Fruit fly (Drosophila melanogaster): ENCODE results near the gene mus201.

Gene mus201

dm6 chr2L:8414887-8415883 lies 22.8 kb upstream of the mus201 start, which contains the start of the genes CG13398 and Akap200:
Gene CG13398, minus strand, starts transcription at chr2L:8415256.
Gene Akap200, plus strand, starts transcription at chr2L:8415690.
- TF ChIP-seq CG5204 (GFP tag; optimal IDR thresholded peaks at IDR 0.05) (peak; percentile 60), CG33017 (tag; optimal IDR thresholded peaks at IDR 0.05) (peak; percentile 51), Crg-1 (GFP tag; optimal IDR thresholded peaks at IDR 0.05) (no peak), CG11617 (GFP tag; optimal IDR thresholded peaks at IDR 0.05) (peak; percentile 59), CG12768 (GFP tag; optimal IDR thresholded peaks at IDR 0.05) (peak; percentile 48), Hr96 (GFP tag; optimal IDR thresholded peaks at IDR 0.05) (no peak), kay (GFP tag; ENCODE audit: borderline replicate concordance) (no peak), cnc (optimal IDR thresholded peaks at IDR 0.05) (no peak), ovo (GFP tag; optimal IDR thresholded peaks at IDR 0.05) (peak; percentile 59), pad (GFP tag; optimal IDR thresholded peaks at IDR 0.05) (peak; percentile 44), tj (GFP tag; optimal IDR thresholded peaks at IDR 0.05) (peak; percentile 17), CG1620 (GFP tag; optimal IDR thresholded peaks at IDR 0.05) (peak; percentile 61), CG7101 (tag; optimal IDR thresholded peaks at IDR 0.05) (peak; percentile 68), Mnt (GFP tag; optimal IDR thresholded peaks at IDR 0.05) (no peak), CG7045 (GFP tag; optimal IDR thresholded peaks at IDR 0.05) (peak; percentile 25), CG14711 (tag; optimal IDR thresholded peaks at IDR 0.05) (no peak)

- TF ChIP-seq CG7101 (tag; optimal IDR thresholded peaks at IDR 0.05) (no peak), Mnt (GFP tag; optimal IDR thresholded peaks at IDR 0.05) (no peak), CG1620 (GFP tag; optimal IDR thresholded peaks at IDR 0.05) (no peak), kay (GFP tag; ENCODE audit: borderline replicate concordance) (no peak), cic (GFP tag; optimal IDR thresholded peaks at IDR 0.05) (peak; percentile 19), CG7045 (GFP tag; optimal IDR thresholded peaks at IDR 0.05) (peak; percentile 5), pad (GFP tag; optimal IDR thresholded peaks at IDR 0.05) (no peak), Crg-1 (GFP tag; optimal IDR thresholded peaks at IDR 0.05) (no peak), tj (GFP tag; optimal IDR thresholded peaks at IDR 0.05) (peak; percentile 10), CG14711 (tag; optimal IDR thresholded peaks at IDR 0.05) (no peak), Clk (GFP tag; optimal IDR thresholded peaks at IDR 0.05) (no peak), CG11617 (GFP tag; optimal IDR thresholded peaks at IDR 0.05) (no peak), CG33017 (tag; optimal IDR thresholded peaks at IDR 0.05) (peak; percentile 1), Hr96 (GFP tag; optimal IDR thresholded peaks at IDR 0.05) (peak; percentile 33), CG12768 (GFP tag; optimal IDR thresholded peaks at IDR 0.05) (no peak), CG5204 (GFP tag; optimal IDR thresholded peaks at IDR 0.05) (no peak), bab1 (GFP tag; optimal IDR thresholded peaks at IDR 0.05) (peak; percentile 8), ovo (GFP tag; optimal IDR thresholded peaks at IDR 0.05) (no peak), toe (GFP tag; optimal IDR thresholded peaks at IDR 0.05) (no peak), cnc (optimal IDR thresholded peaks at IDR 0.05) (no peak)
These were observed 21.5 kb upstream of the mus201 start for dm6 chr2L:8416350-8417046.

dm6 chr2L:8417562-8417961 lies 20.4 kb upstream of the mus201 start:
- TF ChIP-seq tj (GFP tag; optimal IDR thresholded peaks at IDR 0.05) (peak; percentile 91), toe (GFP tag; optimal IDR thresholded peaks at IDR 0.05) (no peak)

dm6 chr2L:8418113-8418885 lies 19.7 kb upstream of the mus201 start:
- no peak for TF ChIP-seq CG11617 (GFP tag; optimal IDR thresholded peaks at IDR 0.05)
- no peak for TF ChIP-seq CG1620 (GFP tag; optimal IDR thresholded peaks at IDR 0.05)
- no peak for TF ChIP-seq Crg-1 (GFP tag; optimal IDR thresholded peaks at IDR 0.05)
- TF ChIP-seq tj (GFP tag; optimal IDR thresholded peaks at IDR 0.05): peak; percentile 68

- TF ChIP-seq ovo (GFP tag; optimal IDR thresholded peaks at IDR 0.05) (no peak), pad (GFP tag; optimal IDR thresholded peaks at IDR 0.05) (peak; percentile 70), CG7045 (GFP tag; optimal IDR thresholded peaks at IDR 0.05) (no peak)
These were observed 18.5 kb upstream of the mus201 start for dm6 chr2L:8419382-8419940.
